Worm (Caenorhabditis elegans): Measurements from ENCODE around the gene sra-9.

DNA sequence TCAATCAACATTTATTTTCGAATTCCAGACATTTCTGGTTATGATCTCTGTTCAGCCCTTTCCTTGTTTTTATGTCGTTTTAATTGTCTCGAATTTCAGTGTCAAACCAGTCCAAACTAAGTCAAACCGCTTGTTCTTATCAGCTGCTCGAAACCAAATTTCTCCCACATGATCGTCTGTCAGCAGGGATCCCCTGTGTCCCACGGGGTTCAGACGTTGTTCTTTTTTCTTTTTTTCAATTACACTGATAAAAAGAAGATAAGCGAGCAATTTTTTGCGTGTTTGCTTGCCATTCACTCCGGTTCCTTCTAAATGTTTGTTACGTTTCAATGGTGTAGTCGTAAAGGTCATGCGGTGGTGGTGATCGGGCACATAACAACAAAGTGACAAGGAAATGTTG lies 30.2 kb upstream of the sra-9 start:
- no peak for TF ChIP-seq him-1 (tag; optimal IDR thresholded peaks at IDR 0.05)
- no peak for TF ChIP-seq dao-5 (tag; optimal IDR thresholded peaks at IDR 0.05)
- no peak for TF ChIP-seq W03F9.2 (tag; optimal IDR thresholded peaks at IDR 0.05)
